Worm (Caenorhabditis elegans) whole organism, L3 larva: Measurements from ENCODE around the gene ugtp-1.

Experiments used
- ceh-28 ChIP-seq: fragments of 150-350 bp; optimal IDR thresholded peaks from 2 replicates; lab custom pipeline; 2014; ENCODE audit warnings: missing biosample characterization, missing genetic modification reagents, missing genetic modification characterization
- fos-1 ChIP-seq: fragments of 150-350 bp; optimal IDR thresholded peaks from 2 replicates; lab custom pipeline; 2014; ENCODE audit warnings: missing biosample characterization, missing genetic modification characterization
- mdl-1 ChIP-seq: fragments of 150-350 bp; optimal IDR thresholded peaks from 2 replicates; lab custom pipeline; 2014; ENCODE audit warnings: missing biosample characterization, missing genetic modification characterization
- nfya-1 ChIP-seq: sonication (generic microtip); optimal IDR thresholded peaks from 2 replicates; lab custom pipeline; 2017; ENCODE audit warnings: missing genetic modification characterization, mild to moderate bottlenecking, missing compliant biosample characterization, antibody characterized with exemption, moderate library complexity; ENCODE audit not compliant: insufficient read depth
- nhr-12 ChIP-seq: fragments of 150-350 bp; optimal IDR thresholded peaks from 2 replicates; lab custom pipeline; 2014; ENCODE audit warnings: missing biosample characterization, missing genetic modification characterization
- pha-4 ChIP-seq: fragments of 150-350 bp; optimal IDR thresholded peaks from 2 replicates; lab custom pipeline; 2014; ENCODE audit warnings: missing biosample characterization, missing genetic modification reagents, missing genetic modification characterization
- sea-2 ChIP-seq: fragments of 150-350 bp; sonication (generic microtip); optimal IDR thresholded peaks from 4 replicates; lab custom pipeline; 2014; ENCODE audit warnings: missing biosample characterization, missing genetic modification reagents, missing genetic modification characterization
- skn-1 ChIP-seq: fragments of 150-350 bp; optimal IDR thresholded peaks from 2 replicates; lab custom pipeline; 2014; ENCODE audit warnings: missing biosample characterization, missing genetic modification characterization
- ztf-11 ChIP-seq: fragments of 150-350 bp; optimal IDR thresholded peaks from 2 replicates; lab custom pipeline; 2014; ENCODE audit warnings: missing biosample characterization, missing genetic modification characterization

DNA sequence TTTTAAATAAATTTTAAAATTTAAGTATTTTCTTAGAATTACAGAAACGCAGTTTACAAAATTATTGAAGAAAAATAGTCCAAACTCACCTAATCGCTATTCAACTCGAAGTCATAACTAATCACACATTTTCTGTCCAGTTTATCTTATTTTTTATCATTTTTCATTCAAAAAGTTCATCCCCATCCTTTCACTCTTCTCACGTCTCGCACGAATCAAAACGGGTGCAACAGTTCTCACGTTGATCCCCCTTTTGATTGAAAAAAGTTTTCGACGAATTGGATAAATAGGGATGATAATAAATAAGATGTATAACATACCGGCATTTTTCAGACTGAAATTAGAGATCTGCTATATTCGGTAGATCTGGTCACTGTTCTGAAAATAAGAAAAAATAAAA is 40.8 kb downstream of the ugtp-1 start:
- TF ChIP-seq pha-4 (tag; lab: Kevin White, UChicago): no peak
- no peak for TF ChIP-seq ztf-11 (tag; lab: Kevin White, UChicago)
- TF ChIP-seq sea-2: no peak
- TF ChIP-seq fos-1 (tag; lab: Kevin White, UChicago): no peak
- no peak for TF ChIP-seq nhr-12
- no peak for TF ChIP-seq mdl-1 (tag; lab: Kevin White, UChicago)
- no peak for TF ChIP-seq nfya-1 (tag; lab: Kevin White, UChicago)
- no peak for TF ChIP-seq ceh-28 (tag; lab: Kevin White, UChicago)
- TF ChIP-seq skn-1: no peak
